Worm (Caenorhabditis elegans): ENCODE measurements around the gene ndx-9.

DNA sequence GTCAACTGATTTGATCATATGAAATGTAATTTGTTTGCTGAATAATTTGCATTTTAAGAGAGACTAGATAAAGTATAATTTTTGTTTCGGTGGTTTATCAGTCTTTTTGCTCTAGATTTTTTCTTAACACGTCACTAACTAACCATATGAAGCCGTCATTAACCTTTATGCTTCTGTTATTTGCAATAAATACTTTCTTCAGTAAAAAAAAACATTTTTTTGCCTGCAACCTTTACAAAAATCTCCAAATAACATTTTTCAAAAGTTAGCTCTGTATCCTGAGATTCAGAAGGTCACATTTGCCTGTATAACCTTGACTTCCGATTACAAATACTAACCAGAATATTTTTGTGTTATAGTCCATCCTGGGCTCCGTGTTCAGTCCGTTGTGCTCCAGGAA is 41.1 kb downstream of the ndx-9 start:
- TF ChIP-seq sox-4 (tag; optimal IDR thresholded peaks at IDR 0.05) (no peak), sdc-2 (tag; optimal IDR thresholded peaks at IDR 0.05) (no peak), zip-5 (tag; optimal IDR thresholded peaks at IDR 0.05) (no peak), hlh-6 (tag; optimal IDR thresholded peaks at IDR 0.05) (no peak), nfya-1 (tag; optimal IDR thresholded peaks at IDR 0.05) (no peak), pha-4 (tag; optimal IDR thresholded peaks at IDR 0.05) (no peak)

Data from whole organism, late embryonic.